1 fruit fly cellular context compared by ENCODE assay signal in the genomic region with DNA sequence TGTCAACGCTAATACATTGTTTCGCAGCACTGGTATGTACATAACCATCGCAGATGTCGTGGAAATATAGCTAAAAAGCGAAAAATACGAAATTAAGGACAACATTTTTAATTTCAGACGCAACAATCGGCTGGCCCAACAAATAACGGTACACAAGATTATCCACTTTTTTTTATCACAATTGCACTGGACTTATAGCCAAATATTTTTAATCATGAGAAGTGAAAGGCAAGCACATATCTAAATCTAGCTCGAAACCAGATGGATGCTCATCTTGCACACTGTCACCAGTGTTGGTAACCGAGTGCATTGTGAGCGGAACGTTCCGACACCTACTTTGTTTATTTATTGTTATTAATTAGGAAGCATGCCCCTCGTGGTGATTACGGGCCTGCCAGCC.
TF ChIP-seq lines count a peak whose summit lies in the region.

A gene (minus strand): TSS at position 21 of the 400 bp plus-strand sequence.
A gene (plus strand): TSS at position 288 of the 400 bp plus-strand sequence.

TF ChIP-seq in whole organism, embryonic, 481 proteins besides CTCF, POLR2A, EP300 and RAD21 (continued from another document and continues in another):
- TF ChIP-seq CG17328 (GFP tag; IDR thresholded peaks at IDR 0.05; lab: Robert Waterston, UW) (peak; percentile 59; the same call in 1 of the 2 replicates), CG1233 (GFP tag; optimal IDR thresholded peaks at IDR 0.05; lab: Kevin White, UChicago) (peak; percentile 50), tio (GFP tag; optimal IDR thresholded peaks at IDR 0.05; lab: Kevin White, UChicago) (peak; percentile 62), CG3065 (GFP tag; optimal IDR thresholded peaks at IDR 0.05; lab: Kevin White, UChicago) (no peak), Atf6 (GFP tag; IDR thresholded peaks at IDR 0.05; lab: Robert Waterston, UW) (peak; percentile 66; the same call in 1 of the 2 replicates), ci (GFP tag; IDR thresholded peaks at IDR 0.05; lab: Robert Waterston, UW) (no peak), BtbVII (GFP tag; optimal IDR thresholded peaks at IDR 0.05; lab: Kevin White, UChicago) (peak; percentile 25), Elba2 (GFP tag; optimal IDR thresholded peaks at IDR 0.05; lab: Kevin White, UChicago) (peak; percentile 47), CG34422 (GFP tag; IDR thresholded peaks at IDR 0.05; lab: Robert Waterston, UW) (peak; percentile 62; the same call in 2 of the 3 replicates), wek (GFP tag; optimal IDR thresholded peaks at IDR 0.05; lab: Kevin White, UChicago) (no peak), CG10543 (GFP tag; optimal IDR thresholded peaks at IDR 0.05; lab: Kevin White, UChicago) (peak; percentile 64), CG13296 (GFP tag; optimal IDR thresholded peaks at IDR 0.05; lab: Kevin White, UChicago) (peak; percentile 43), klu (GFP tag; IDR thresholded peaks at IDR 0.05; lab: Robert Waterston, UW) (peak; percentile 57; the same call in 1 of the 2 replicates), TFAM (GFP tag; optimal IDR thresholded peaks at IDR 0.05; lab: Kevin White, UChicago) (no peak), slbo (GFP tag; IDR thresholded peaks at IDR 0.05; lab: Robert Waterston, UW) (peak; percentile 83), CG2875 (GFP tag; optimal IDR thresholded peaks at IDR 0.05; lab: Kevin White, UChicago) (peak; percentile 14), sens-2 (GFP tag; IDR thresholded peaks at IDR 0.05; lab: Robert Waterston, UW) (no peak), CG33213 (GFP tag; optimal IDR thresholded peaks at IDR 0.05; lab: Kevin White, UChicago) (peak; percentile 73), chinmo (GFP tag; IDR thresholded peaks at IDR 0.05; lab: Robert Waterston, UW; ENCODE audit: partially characterized antibody) (no peak), sim (GFP tag; IDR thresholded peaks at IDR 0.05; lab: Robert Waterston, UW) (no peak), fd3F (GFP tag; optimal IDR thresholded peaks at IDR 0.05; lab: Kevin White, UChicago) (peak; percentile 50), CG11695 (GFP tag; IDR thresholded peaks at IDR 0.05; lab: Robert Waterston, UW) (0 out of 3 replicates have a peak, but pooled peaks have one; percentile 32), MTF-1 (GFP tag; optimal IDR thresholded peaks at IDR 0.05; lab: Kevin White, UChicago; ENCODE audit: borderline replicate concordance) (no peak), CG10366 (GFP tag; IDR thresholded peaks at IDR 0.05; lab: Robert Waterston, UW) (peak; percentile 75), CG9797 (GFP tag; optimal IDR thresholded peaks at IDR 0.05; lab: Kevin White, UChicago) (peak; percentile 15), sug (tag; optimal IDR thresholded peaks at IDR 0.05; lab: Kevin White, UChicago) (peak; percentile 74), CG15601 (tag; optimal IDR thresholded peaks at IDR 0.05; lab: Kevin White, UChicago) (peak; percentile 53), CG10147 (GFP tag; optimal IDR thresholded peaks at IDR 0.05; lab: Kevin White, UChicago) (peak; percentile 67), CG15073 (GFP tag; optimal IDR thresholded peaks at IDR 0.05; lab: Kevin White, UChicago) (no peak), CG9932 (GFP tag; IDR thresholded peaks at IDR 0.05; lab: Robert Waterston, UW) (peak; percentile 84), tll (GFP tag; optimal IDR thresholded peaks at IDR 0.05; lab: Kevin White, UChicago) (peak in 1 of 2 experiments; percentile 82), CG1832 (GFP tag; optimal IDR thresholded peaks at IDR 0.05; lab: Kevin White, UChicago) (no peak), CG12236 (GFP tag; optimal IDR thresholded peaks at IDR 0.05; lab: Kevin White, UChicago) (peak; percentile 41), nerfin-1 (tag; optimal IDR thresholded peaks at IDR 0.05; lab: Kevin White, UChicago) (peak; percentile 52), Gsc (GFP tag; IDR thresholded peaks at IDR 0.05; lab: Robert Waterston, UW) (no peak), nerfin-2 (GFP tag; IDR thresholded peaks at IDR 0.05; lab: Robert Waterston, UW; ENCODE audit: partially characterized antibody) (no peak), Hr39 (optimal IDR thresholded peaks at IDR 0.05; lab: Kevin White, UChicago) (no peak), Hand (GFP tag; optimal IDR thresholded peaks at IDR 0.05; lab: Kevin White, UChicago) (no peak), schlank (tag; optimal IDR thresholded peaks at IDR 0.05; lab: Kevin White, UChicago) (peak; percentile 29), CG4282 (GFP tag; optimal IDR thresholded peaks at IDR 0.05; lab: Kevin White, UChicago) (peak; percentile 64), ab (GFP tag; optimal IDR thresholded peaks at IDR 0.05; lab: Kevin White, UChicago) (no peak), Optix (GFP tag; IDR thresholded peaks at IDR 0.05; lab: Robert Waterston, UW) (peak; percentile 60; the same call in 1 of the 3 replicates), Ada2b (GFP tag; IDR thresholded peaks at IDR 0.05; lab: Robert Waterston, UW) (peak; percentile 54), CG12942 (GFP tag; optimal IDR thresholded peaks at IDR 0.05; lab: Kevin White, UChicago) (peak; percentile 71), cad (GFP tag; optimal IDR thresholded peaks at IDR 0.05; lab: Kevin White, UChicago) (no peak), CG4854 (GFP tag; optimal IDR thresholded peaks at IDR 0.05; lab: Kevin White, UChicago) (peak; percentile 28), ems (GFP tag; optimal IDR thresholded peaks at IDR 0.05; lab: Kevin White, UChicago) (peak; percentile 38), Eip74EF (GFP tag; optimal IDR thresholded peaks at IDR 0.05; lab: Kevin White, UChicago) (no peak), row (GFP tag; IDR thresholded peaks at IDR 0.05; lab: Robert Waterston, UW) (peak; percentile 96), vnd (GFP tag; IDR thresholded peaks at IDR 0.05; lab: Robert Waterston, UW; ENCODE audit: partially characterized antibody) (no peak), ssp (GFP tag; IDR thresholded peaks at IDR 0.05; lab: Robert Waterston, UW) (peak; percentile 75), gcm2 (GFP tag; optimal IDR thresholded peaks at IDR 0.05; lab: Kevin White, UChicago) (peak; percentile 59), CG7556 (GFP tag; optimal IDR thresholded peaks at IDR 0.05; lab: Kevin White, UChicago) (peak; percentile 71), ash1 (GFP tag; optimal IDR thresholded peaks at IDR 0.05; lab: Kevin White, UChicago) (no peak), Fer1 (GFP tag; optimal IDR thresholded peaks at IDR 0.05; lab: Kevin White, UChicago) (peak; percentile 61), CG31441 (GFP tag; IDR thresholded peaks at IDR 0.05; lab: Robert Waterston, UW) (peak; percentile 57; the same call in 1 of the 2 replicates), vfl (GFP tag; optimal IDR thresholded peaks at IDR 0.05; lab: Kevin White, UChicago) (peak; percentile 79), kay (GFP tag; optimal IDR thresholded peaks at IDR 0.05; lab: Kevin White, UChicago) (peak; percentile 16), psq (GFP tag; optimal IDR thresholded peaks at IDR 0.05; lab: Kevin White, UChicago) (peak; percentile 18), CG14710 (tag; optimal IDR thresholded peaks at IDR 0.05; lab: Kevin White, UChicago) (peak; percentile 66), peb (GFP tag; IDR thresholded peaks at IDR 0.05; lab: Robert Waterston, UW) (no peak), CG7786 (GFP tag; optimal IDR thresholded peaks at IDR 0.05; lab: Kevin White, UChicago) (peak; percentile 86), Atf-2 (GFP tag; optimal IDR thresholded peaks at IDR 0.05; lab: Kevin White, UChicago) (peak; percentile 84), ato (GFP tag; IDR thresholded peaks at IDR 0.05; lab: Robert Waterston, UW; ENCODE audit: partially characterized antibody) (no peak), CG10462 (GFP tag; optimal IDR thresholded peaks at IDR 0.05; lab: Kevin White, UChicago) (peak; percentile 62), stwl (tag; optimal IDR thresholded peaks at IDR 0.05; lab: Kevin White, UChicago) (peak; percentile 93), Stat92E (GFP tag; optimal IDR thresholded peaks at IDR 0.05; lab: Kevin White, UChicago) (no peak), ranshi (GFP tag; IDR thresholded peaks at IDR 0.05; lab: Robert Waterston, UW) (peak; percentile 43; the same call in 1 of the 2 replicates), nom (GFP tag; optimal IDR thresholded peaks at IDR 0.05; lab: Kevin White, UChicago) (peak; percentile 25), Tbp (GFP tag; optimal IDR thresholded peaks at IDR 0.05; lab: Kevin White, UChicago) (peak; percentile 65), Ptx1 (GFP tag; IDR thresholded peaks at IDR 0.05; lab: Robert Waterston, UW) (peak; percentile 79), Hey (tag; optimal IDR thresholded peaks at IDR 0.05; lab: Kevin White, UChicago) (peak; percentile 19), tna (GFP tag; IDR thresholded peaks at IDR 0.05; lab: Robert Waterston, UW; ENCODE audit: partially characterized antibody) (no peak), Dp (GFP tag; optimal IDR thresholded peaks at IDR 0.05; lab: Kevin White, UChicago) (peak; percentile 23), grn (GFP tag; optimal IDR thresholded peaks at IDR 0.05; lab: Kevin White, UChicago) (no peak), eyg (GFP tag; optimal IDR thresholded peaks at IDR 0.05; lab: Kevin White, UChicago) (peak; percentile 67), CG14667 (GFP tag; IDR thresholded peaks at IDR 0.05; lab: Robert Waterston, UW) (no peak), CG6813 (GFP tag; optimal IDR thresholded peaks at IDR 0.05; lab: Kevin White, UChicago) (no peak), CG10321 (GFP tag; IDR thresholded peaks at IDR 0.05; lab: Robert Waterston, UW) (no peak), CG13287 (GFP tag; IDR thresholded peaks at IDR 0.05; lab: Robert Waterston, UW; ENCODE audit: partially characterized antibody) (peak; percentile 62), CG33557 (GFP tag; optimal IDR thresholded peaks at IDR 0.05; lab: Kevin White, UChicago) (peak; percentile 54), hkb (optimal IDR thresholded peaks at IDR 0.05; lab: Kevin White, UChicago) (no peak), hkb (GFP tag; IDR thresholded peaks at IDR 0.05; lab: Robert Waterston, UW) (peak; percentile 40; the same call in 1 of the 2 replicates), HLH54F (GFP tag; optimal IDR thresholded peaks at IDR 0.05; lab: Kevin White, UChicago) (peak; percentile 80), org-1 (GFP tag; optimal IDR thresholded peaks at IDR 0.05; lab: Kevin White, UChicago) (peak; percentile 66), oc (tag; optimal IDR thresholded peaks at IDR 0.05; lab: Kevin White, UChicago) (peak; percentile 39), Rx (GFP tag; IDR thresholded peaks at IDR 0.05; lab: Robert Waterston, UW) (peak; percentile 45; the same call in 1 of the 2 replicates), scrt (GFP tag; optimal IDR thresholded peaks at IDR 0.05; lab: Kevin White, UChicago) (peak; percentile 6), sob (GFP tag; IDR thresholded peaks at IDR 0.05; lab: Robert Waterston, UW) (peak; percentile 81), B-H2 (GFP tag; optimal IDR thresholded peaks at IDR 0.05; lab: Kevin White, UChicago) (peak; percentile 44), CG4328 (GFP tag; optimal IDR thresholded peaks at IDR 0.05; lab: Kevin White, UChicago) (peak; percentile 23), Sox102F (GFP tag; optimal IDR thresholded peaks at IDR 0.05; lab: Kevin White, UChicago) (peak; percentile 54), CG17361 (GFP tag; IDR thresholded peaks at IDR 0.05; lab: Robert Waterston, UW) (peak; percentile 79), pzg (GFP tag; optimal IDR thresholded peaks at IDR 0.05; lab: Kevin White, UChicago) (peak; percentile 53), Aef1 (GFP tag; IDR thresholded peaks at IDR 0.05; lab: Robert Waterston, UW) (peak; percentile 74), hb (GFP tag; IDR thresholded peaks at IDR 0.05; lab: Robert Waterston, UW; ENCODE audit: partially characterized antibody) (no peak), CG6689 (GFP tag; IDR thresholded peaks at IDR 0.05; lab: Robert Waterston, UW) (peak; percentile 71), dmrt99B (tag; optimal IDR thresholded peaks at IDR 0.05; lab: Kevin White, UChicago) (peak; percentile 62), Hsf (GFP tag; optimal IDR thresholded peaks at IDR 0.05; lab: Kevin White, UChicago) (peak; percentile 83), cas (GFP tag; IDR thresholded peaks at IDR 0.05; lab: Robert Waterston, UW) (0 out of 2 replicates have a peak, but pooled peaks have one; percentile 28), bcd (GFP tag; optimal IDR thresholded peaks at IDR 0.05; lab: Kevin White, UChicago) (peak; percentile 69), CG6654 (GFP tag; optimal IDR thresholded peaks at IDR 0.05; lab: Kevin White, UChicago) (no peak), Vsx1 (GFP tag; optimal IDR thresholded peaks at IDR 0.05; lab: Kevin White, UChicago) (no peak), CG1792 (GFP tag; optimal IDR thresholded peaks at IDR 0.05; lab: Kevin White, UChicago) (peak; percentile 53), CG18011 (GFP tag; optimal IDR thresholded peaks at IDR 0.05; lab: Kevin White, UChicago) (peak; percentile 58), CG1529 (GFP tag; optimal IDR thresholded peaks at IDR 0.05; lab: Kevin White, UChicago) (peak; percentile 55), CG8089 (GFP tag; optimal IDR thresholded peaks at IDR 0.05; lab: Kevin White, UChicago) (peak; percentile 76), CG1602 (GFP tag; optimal IDR thresholded peaks at IDR 0.05; lab: Kevin White, UChicago) (peak; percentile 75), slp2 (GFP tag; optimal IDR thresholded peaks at IDR 0.05; lab: Kevin White, UChicago) (peak; percentile 66), fu2 (GFP tag; optimal IDR thresholded peaks at IDR 0.05; lab: Kevin White, UChicago) (peak; percentile 90), HHEX (GFP tag; optimal IDR thresholded peaks at IDR 0.05; lab: Kevin White, UChicago) (peak; percentile 63), Dip3 (GFP tag; optimal IDR thresholded peaks at IDR 0.05; lab: Kevin White, UChicago) (peak; percentile 78), Kr (GFP tag; optimal IDR thresholded peaks at IDR 0.05; lab: Kevin White, UChicago) (no peak), Bdp1 (GFP tag; optimal IDR thresholded peaks at IDR 0.05; lab: Kevin White, UChicago) (peak; percentile 71), jing (GFP tag; optimal IDR thresholded peaks at IDR 0.05; lab: Kevin White, UChicago) (peak; percentile 44), CG10431 (GFP tag; optimal IDR thresholded peaks at IDR 0.05; lab: Kevin White, UChicago) (no peak), CG8478 (optimal IDR thresholded peaks at IDR 0.05; lab: Kevin White, UChicago) (no peak), CG4404 (GFP tag; IDR thresholded peaks at IDR 0.05; lab: Robert Waterston, UW) (peak; percentile 66), ftz-f1 (GFP tag; optimal IDR thresholded peaks at IDR 0.05; lab: Kevin White, UChicago) (no peak), pho (GFP tag; optimal IDR thresholded peaks at IDR 0.05; lab: Kevin White, UChicago) (peak; percentile 70), CG3995 (GFP tag; optimal IDR thresholded peaks at IDR 0.05; lab: Kevin White, UChicago) (peak; percentile 68), CG6854 (GFP tag; optimal IDR thresholded peaks at IDR 0.05; lab: Kevin White, UChicago) (no peak), Mes4 (GFP tag; optimal IDR thresholded peaks at IDR 0.05; lab: Kevin White, UChicago) (peak; percentile 62), CG7987 (GFP tag; optimal IDR thresholded peaks at IDR 0.05; lab: Kevin White, UChicago) (peak; percentile 48), CG2678 (tag; optimal IDR thresholded peaks at IDR 0.05; lab: Kevin White, UChicago) (peak; percentile 71)
